Worm (Caenorhabditis elegans): ENCODE measurements around the gene F42A10.5.

ce11 chrIII:6136178-6136577 lies 37.1 kb downstream of the F42A10.5 start, which contains the start of gene mvk-1:
- TF ChIP-seq ama-1 (optimal IDR thresholded peaks at IDR 0.05), result no peak
- no peak for TF ChIP-seq ceh-13 (GFP tag; optimal IDR thresholded peaks at IDR 0.05)
- TF ChIP-seq hmbx-1 (tag; optimal IDR thresholded peaks at IDR 0.05), result no peak
- TF ChIP-seq flt-1 (GFP tag; IDR thresholded peaks at IDR 0.05), result no peak
- no peak for TF ChIP-seq ceh-36 (tag; optimal IDR thresholded peaks at IDR 0.05)
- no peak for TF ChIP-seq tra-4 (tag; optimal IDR thresholded peaks at IDR 0.05)
- no peak for TF ChIP-seq hmg-4 (GFP tag; optimal IDR thresholded peaks at IDR 0.05)
- no peak for TF ChIP-seq F13C5.2 (tag; optimal IDR thresholded peaks at IDR 0.05)
- TF ChIP-seq sea-1 (GFP tag; conservative IDR thresholded peaks at IDR 0.05), result no peak
- TF ChIP-seq pes-1 (GFP tag; IDR thresholded peaks at IDR 0.05), result no peak

All from whole organism, early embryonic.